Fruit fly (Drosophila melanogaster) whole organism, embryonic: ENCODE results near the gene Gr63a.

Experiments
- Antp ChIP-seq: fragments of 200-800 bp; sonication (Bioruptor generic); optimal IDR thresholded peaks from 3 replicates; lab custom pipeline; 2016; ENCODE audit warnings: missing biosample characterization, missing genetic modification characterization
- BtbVII ChIP-seq: fragments of 200-800 bp; sonication (Bioruptor generic); optimal IDR thresholded peaks from 3 replicates; lab custom pipeline; 2017; ENCODE audit warnings: missing biosample characterization, mild to moderate bottlenecking, missing genetic modification characterization
- CG11695 ChIP-seq: fragments of 200-800 bp; sonication (Bioruptor generic); IDR thresholded peaks from 3 replicates; pipeline ENCODE4 v1.3.6; 2022; ENCODE audit warnings: missing biosample characterization, missing genetic modification characterization
- CG12236 ChIP-seq: fragments of 200-800 bp; sonication (Bioruptor generic); optimal IDR thresholded peaks from 2 replicates; lab custom pipeline; 2016; ENCODE audit warnings: missing biosample characterization, missing genetic modification characterization
- CG12942 ChIP-seq: fragments of 200-800 bp; sonication (Bioruptor generic); optimal IDR thresholded peaks from 3 replicates; lab custom pipeline; 2016; ENCODE audit warnings: missing biosample characterization, missing genetic modification characterization
- CG1602 ChIP-seq: fragments of 200-800 bp; sonication (Bioruptor generic); optimal IDR thresholded peaks from 3 replicates; lab custom pipeline; 2016; ENCODE audit warnings: missing biosample characterization, missing genetic modification characterization
- CG30431 ChIP-seq: fragments of 200-800 bp; sonication (Bioruptor generic); optimal IDR thresholded peaks from 2 replicates; lab custom pipeline; 2017; ENCODE audit warnings: missing biosample characterization, missing genetic modification characterization
- CG31388 ChIP-seq: fragments of 200-800 bp; sonication (Bioruptor generic); optimal IDR thresholded peaks from 2 replicates; lab custom pipeline; 2016; ENCODE audit warnings: missing biosample characterization, missing genetic modification characterization
- CG32772 ChIP-seq: fragments of 200-800 bp; sonication (Bioruptor generic); IDR thresholded peaks from 2 replicates; pipeline ENCODE4 v1.3.6; 2022; ENCODE audit warnings: missing biosample characterization, missing genetic modification characterization
- CG43689 ChIP-seq: fragments of 200-800 bp; sonication (Bioruptor generic); IDR thresholded peaks from 2 replicates; pipeline ENCODE4 v1.3.6; 2022; ENCODE audit warnings: missing biosample characterization, missing genetic modification characterization
- CG4424 ChIP-seq: fragments of 200-800 bp; sonication (Bioruptor generic); optimal IDR thresholded peaks from 3 replicates; lab custom pipeline; 2016; ENCODE audit warnings: missing biosample characterization, missing genetic modification characterization
- CG6254 ChIP-seq: fragments of 200-800 bp; sonication (Bioruptor generic); optimal IDR thresholded peaks from 3 replicates; lab custom pipeline; 2017; ENCODE audit warnings: mild to moderate bottlenecking, missing biosample characterization, missing genetic modification reagents, missing genetic modification characterization
- CG6813 ChIP-seq: fragments of 200-800 bp; sonication (Bioruptor generic); optimal IDR thresholded peaks from 2 replicates; lab custom pipeline; 2017; ENCODE audit warnings: missing biosample characterization, missing genetic modification characterization, mild to moderate bottlenecking, moderate library complexity, missing genetic modification reagents
- CG9215 ChIP-seq: fragments of 200-800 bp; sonication (Bioruptor generic); IDR thresholded peaks from 2 replicates; pipeline ENCODE4 v1.3.6; 2022; ENCODE audit warnings: missing biosample characterization, missing genetic modification characterization
- Chrac-16 ChIP-seq: fragments of 200-800 bp; sonication (Bioruptor generic); optimal IDR thresholded peaks from 3 replicates; lab custom pipeline; 2016; ENCODE audit warnings: missing biosample characterization, missing genetic modification characterization
- Dip3 ChIP-seq: fragments of 200-800 bp; sonication (Bioruptor generic); optimal IDR thresholded peaks from 3 replicates; lab custom pipeline; 2016; ENCODE audit warnings: missing biosample characterization, missing genetic modification characterization
- E2f2 ChIP-seq: fragments of 200-800 bp; sonication (Bioruptor generic); IDR thresholded peaks from 2 replicates; pipeline ENCODE4 v1.3.6; 2022; ENCODE audit warnings: missing biosample characterization, missing genetic modification characterization
- Med ChIP-seq: fragments of 200-800 bp; sonication (Bioruptor generic); peaks from one replicate; lab custom pipeline; 2016; ENCODE audit warnings: missing biosample characterization, missing genetic modification characterization, mild to moderate bottlenecking, inconsistent platforms, moderate library complexity
- Myb ChIP-seq: fragments of 200-800 bp; sonication (Bioruptor generic); optimal IDR thresholded peaks from 2 replicates; lab custom pipeline; 2016; ENCODE audit warnings: missing biosample characterization, missing genetic modification characterization
- NC2β ChIP-seq: fragments of 200-800 bp; sonication (Bioruptor generic); optimal IDR thresholded peaks from 2 replicates; lab custom pipeline; 2016; ENCODE audit warnings: missing biosample characterization, missing genetic modification characterization
- Scr ChIP-seq: fragments of 200-800 bp; sonication (Bioruptor generic); IDR thresholded peaks from 2 replicates; pipeline ENCODE4 v1.3.6; 2022; ENCODE audit warnings: missing biosample characterization, missing genetic modification characterization; ENCODE audit not compliant: partially characterized antibody
- Usf ChIP-seq: fragments of 200-800 bp; sonication (Bioruptor generic); optimal IDR thresholded peaks from 2 replicates; lab custom pipeline; 2017; ENCODE audit warnings: missing genotype, missing biosample characterization, missing genetic modification characterization
- Vsx1 ChIP-seq: fragments of 200-800 bp; sonication (Bioruptor generic); optimal IDR thresholded peaks from 2 replicates; lab custom pipeline; 2017; ENCODE audit warnings: missing biosample characterization, mild to moderate bottlenecking, missing genetic modification characterization, missing genetic modification reagents
- amos ChIP-seq: fragments of 200-800 bp; sonication (Bioruptor generic); IDR thresholded peaks from 2 replicates; pipeline ENCODE4 v1.3.6; 2022; ENCODE audit warnings: missing biosample characterization, missing genetic modification characterization; ENCODE audit not compliant: partially characterized antibody
- cg ChIP-seq: fragments of 200-800 bp; sonication (Bioruptor generic); optimal IDR thresholded peaks from 3 replicates; lab custom pipeline; 2019; ENCODE audit warnings: missing biosample characterization, mild to moderate bottlenecking, missing genetic modification characterization, moderate library complexity
- chif ChIP-seq, 2 experiments: fragments of 200-800 bp; sonication (Bioruptor generic); optimal IDR thresholded peaks; 3 replicates each; lab custom pipeline; 2016; ENCODE audit warnings: missing biosample characterization in 2 of 2, missing genetic modification characterization in 2 of 2
- chm ChIP-seq: fragments of 200-800 bp; sonication (Bioruptor generic); IDR thresholded peaks from 2 replicates; pipeline ENCODE4 v1.3.6; 2022; ENCODE audit warnings: missing biosample characterization, missing genetic modification characterization
- chn ChIP-seq: fragments of 200-800 bp; sonication (Bioruptor generic); optimal IDR thresholded peaks from 2 replicates; lab custom pipeline; 2016; ENCODE audit warnings: missing biosample characterization, missing genetic modification characterization
- danr ChIP-seq: fragments of 200-800 bp; sonication (Bioruptor generic); IDR thresholded peaks from 2 replicates; pipeline ENCODE4 v1.3.6; 2022; ENCODE audit warnings: missing biosample characterization, missing genetic modification characterization
- dpn ChIP-seq, 2 experiments: fragments of 200-800 bp; sonication (Bioruptor generic); optimal IDR thresholded peaks; 3 replicates each; lab custom pipeline; 2016; ENCODE audit warnings: missing biosample characterization in 2 of 2, missing genetic modification characterization in 2 of 2
- ems ChIP-seq: fragments of 200-800 bp; sonication (Bioruptor generic); optimal IDR thresholded peaks from 3 replicates; lab custom pipeline; 2016; ENCODE audit warnings: missing biosample characterization, missing genetic modification characterization
- esg ChIP-seq: fragments of 200-800 bp; sonication (Bioruptor generic); conservative IDR thresholded peaks from 2 replicates; pipeline ENCODE4 v1.3.6; 2022; ENCODE audit warnings: missing biosample characterization, missing genetic modification characterization
- exex ChIP-seq: fragments of 200-800 bp; sonication (Bioruptor generic); optimal IDR thresholded peaks from 4 replicates; lab custom pipeline; 2018; ENCODE audit warnings: missing biosample characterization, mild to moderate bottlenecking, missing genetic modification characterization, moderate library complexity
- gce ChIP-seq: fragments of 200-800 bp; sonication (Bioruptor generic); IDR thresholded peaks from 3 replicates; pipeline ENCODE4 v1.3.6; 2022; ENCODE audit warnings: missing biosample characterization, missing genetic modification characterization
- grau ChIP-seq: fragments of 200-800 bp; optimal IDR thresholded peaks from 3 replicates; lab custom pipeline; 2019; ENCODE audit warnings: missing biosample characterization, mild to moderate bottlenecking, missing genetic modification characterization, moderate library complexity
- gsb ChIP-seq: fragments of 200-800 bp; sonication (Bioruptor generic); IDR thresholded peaks from 2 replicates; pipeline ENCODE4 v1.3.6; 2022; ENCODE audit warnings: missing biosample characterization, missing genetic modification characterization
- gsb-n ChIP-seq: fragments of 200-800 bp; sonication (Bioruptor generic); optimal IDR thresholded peaks from 3 replicates; lab custom pipeline; 2018; ENCODE audit warnings: missing biosample characterization, mild to moderate bottlenecking, missing genetic modification characterization
- inv ChIP-seq: fragments of 200-800 bp; sonication (Bioruptor generic); IDR thresholded peaks from 2 replicates; pipeline ENCODE4 v1.3.6; 2022; ENCODE audit warnings: missing biosample characterization, missing genetic modification characterization; ENCODE audit not compliant: partially characterized antibody
- jumu ChIP-seq: fragments of 200-800 bp; sonication (Bioruptor generic); optimal IDR thresholded peaks from 3 replicates; lab custom pipeline; 2016; ENCODE audit warnings: missing biosample characterization, missing genetic modification characterization
- ken ChIP-seq: fragments of 200-800 bp; sonication (Bioruptor generic); IDR thresholded peaks from 3 replicates; pipeline ENCODE4 v1.3.6; 2022; ENCODE audit warnings: missing biosample characterization, missing genetic modification characterization
- maf-S ChIP-seq: fragments of 200-800 bp; sonication (Bioruptor generic); optimal IDR thresholded peaks from 2 replicates; lab custom pipeline; 2016; ENCODE audit warnings: missing biosample characterization, missing genetic modification characterization
- mam ChIP-seq: fragments of 200-800 bp; sonication (Bioruptor generic); optimal IDR thresholded peaks from 3 replicates; lab custom pipeline; 2016; ENCODE audit warnings: missing biosample characterization, missing genetic modification characterization
- mld ChIP-seq: fragments of 200-800 bp; sonication (Bioruptor generic); IDR thresholded peaks from 3 replicates; pipeline ENCODE4 v1.3.6; 2022; ENCODE audit warnings: missing biosample characterization, missing genetic modification characterization; ENCODE audit not compliant: partially characterized antibody
- nom ChIP-seq: fragments of 200-800 bp; sonication (Bioruptor generic); optimal IDR thresholded peaks from 2 replicates; lab custom pipeline; 2017; ENCODE audit warnings: missing biosample characterization, missing genetic modification characterization, mild to moderate bottlenecking, moderate library complexity, missing genetic modification reagents
- row ChIP-seq: fragments of 200-800 bp; sonication (Bioruptor generic); IDR thresholded peaks from 3 replicates; pipeline ENCODE4 v1.3.6; 2022; ENCODE audit warnings: missing biosample characterization, missing genetic modification characterization
- slp2 ChIP-seq: fragments of 200-800 bp; sonication (Bioruptor generic); optimal IDR thresholded peaks from 2 replicates; lab custom pipeline; 2016; ENCODE audit warnings: missing biosample characterization, missing genetic modification characterization
- sna ChIP-seq: fragments of 200-800 bp; sonication (Bioruptor generic); IDR thresholded peaks from 2 replicates; pipeline ENCODE4 v1.3.6; 2022; ENCODE audit warnings: missing biosample characterization, missing genetic modification characterization; ENCODE audit not compliant: partially characterized antibody
- vnd ChIP-seq: fragments of 200-800 bp; sonication (Bioruptor generic); IDR thresholded peaks from 3 replicates; pipeline ENCODE4 v1.3.6; 2022; ENCODE audit warnings: missing biosample characterization, missing genetic modification characterization; ENCODE audit not compliant: partially characterized antibody
- zen2 ChIP-seq: fragments of 200-800 bp; sonication (Bioruptor generic); IDR thresholded peaks from 3 replicates; pipeline ENCODE4 v1.3.6; 2022; ENCODE audit warnings: missing biosample characterization, missing genetic modification characterization; ENCODE audit not compliant: partially characterized antibody

The Gr63a gene

dm6 chr3L:3862504-3863380 lies 33.7 kb downstream of the Gr63a start (continued):
- TF ChIP-seq mld (GFP tag; lab: Robert Waterston, UW) (no peak), dpn (GFP tag; optimal IDR thresholded peaks at IDR 0.05; lab: Kevin White, UChicago) (peak in 1 of 2 experiments; percentile 61), esg (GFP tag; lab: Robert Waterston, UW) (peak; percentile 55), gsb (no peak), Scr (no peak), BtbVII (GFP tag; lab: Kevin White, UChicago) (no peak), CG12236 (GFP tag; lab: Kevin White, UChicago) (peak; percentile 71), mam (GFP tag; lab: Kevin White, UChicago) (no peak), Vsx1 (GFP tag; lab: Kevin White, UChicago) (no peak), row (GFP tag; lab: Robert Waterston, UW) (peak; percentile 74), E2f2 (no peak), inv (GFP tag; lab: Robert Waterston, UW) (no peak), CG9215 (GFP tag; lab: Robert Waterston, UW) (no peak), Chrac-16 (GFP tag; lab: Kevin White, UChicago) (peak; percentile 69), Dip3 (GFP tag; lab: Kevin White, UChicago) (no peak), CG32772 (no peak), maf-S (peak; percentile 31), CG12942 (GFP tag; lab: Kevin White, UChicago) (peak; percentile 11), nom (no peak), slp2 (GFP tag; lab: Kevin White, UChicago) (peak; percentile 57), exex (tag; lab: Kevin White, UChicago) (no peak), grau (tag; lab: Kevin White, UChicago) (peak; percentile 72), CG11695 (0 out of 3 replicates have a peak, but pooled peaks have one; percentile 54), Med (GFP tag; lab: Kevin White, UChicago) (peak; percentile 92), CG1602 (GFP tag; lab: Kevin White, UChicago) (peak; percentile 83), chm (GFP tag; lab: Robert Waterston, UW) (peak; percentile 71; the same call in 1 of the 2 replicates), gsb-n (tag; lab: Kevin White, UChicago) (peak; percentile 61), ems (no peak), vnd (GFP tag; lab: Robert Waterston, UW) (no peak), Myb (GFP tag; lab: Kevin White, UChicago) (no peak), jumu (GFP tag; lab: Kevin White, UChicago) (no peak), ken (no peak), CG30431 (GFP tag; lab: Kevin White, UChicago) (peak; percentile 49), Antp (GFP tag; lab: Kevin White, UChicago) (no peak), CG6813 (GFP tag; lab: Kevin White, UChicago) (peak; percentile 63), CG43689 (GFP tag; lab: Robert Waterston, UW) (no peak), sna (no peak), NC2β (peak; percentile 83), amos (GFP tag; lab: Robert Waterston, UW) (no peak), cg (GFP tag; lab: Kevin White, UChicago) (peak; percentile 33), danr (GFP tag; lab: Robert Waterston, UW) (no peak), CG31388 (no peak), zen2 (GFP tag; lab: Robert Waterston, UW) (no peak), gce (GFP tag; lab: Robert Waterston, UW) (no peak), CG6254 (peak; percentile 63), Usf (GFP tag; lab: Kevin White, UChicago) (peak; percentile 62), chif (GFP tag; optimal IDR thresholded peaks at IDR 0.05; lab: Kevin White, UChicago) (peak; percentile 70 to 89), chn (peak; percentile 75), CG4424 (GFP tag; lab: Kevin White, UChicago) (peak; percentile 47)
